Worm (Caenorhabditis elegans): ENCODE data around the gene T24A6.16.

T24A6.16 gene

DNA sequence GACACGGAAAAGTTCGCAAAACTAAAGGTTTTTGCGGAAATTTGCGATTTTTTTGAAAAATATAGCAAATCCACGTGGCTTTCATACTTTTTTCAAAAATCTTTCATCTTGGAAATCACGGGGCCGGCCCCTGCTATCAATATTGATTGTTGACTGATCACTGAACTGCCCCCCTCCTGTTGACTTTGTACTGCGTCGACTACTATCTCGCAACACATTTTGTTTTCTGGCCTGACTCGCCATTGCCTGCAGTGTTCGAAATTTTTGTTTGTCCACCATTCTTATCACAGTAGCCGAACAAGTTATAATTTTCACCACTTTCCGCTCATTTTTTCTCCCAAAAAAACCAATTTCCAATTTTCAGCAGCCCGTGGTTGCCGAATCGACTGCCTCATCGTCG lies 18.3 kb upstream of the T24A6.16 start:
- TF ChIP-seq T26A5.8 (tag; optimal IDR thresholded peaks at IDR 0.05) (no peak), attf-5 (GFP tag; optimal IDR thresholded peaks at IDR 0.05) (peak; percentile 2)

ce11 chrV:3580385-3580784 lies 17.7 kb upstream of the T24A6.16 start:
- TF ChIP-seq B0019.2 (GFP tag; conservative IDR thresholded peaks at IDR 0.05) = no peak
- TF ChIP-seq madf-3 (GFP tag; IDR thresholded peaks at IDR 0.05) = 0 out of 2 replicates have a peak, but pooled peaks have one; percentile 9
- peak; percentile 23; the same call in 1 of the 2 replicates for TF ChIP-seq Y56A3A.18 (GFP tag; IDR thresholded peaks at IDR 0.05)

- TF ChIP-seq pha-4 (tag; optimal IDR thresholded peaks at IDR 0.05) (no peak), somi-1 (GFP tag; optimal IDR thresholded peaks at IDR 0.05) (peak; percentile 31), lin-35 (GFP tag; optimal IDR thresholded peaks at IDR 0.05) (no peak), hlh-12 (tag; optimal IDR thresholded peaks at IDR 0.05) (no peak), madf-3 (GFP tag; IDR thresholded peaks at IDR 0.05) (no peak), unc-130 (GFP tag; optimal IDR thresholded peaks at IDR 0.05) (no peak), Y95B8A.8 (GFP tag; IDR thresholded peaks at IDR 0.05) (no peak), hlh-26 (GFP tag; conservative IDR thresholded peaks at IDR 0.05) (no peak), F33H1.4 (GFP tag; IDR thresholded peaks at IDR 0.05) (no peak), F39B2.1 (GFP tag; IDR thresholded peaks at IDR 0.05) (no peak), T26A5.8 (tag; optimal IDR thresholded peaks at IDR 0.05) (no peak), nfya-2 (GFP tag; IDR thresholded peaks at IDR 0.05) (no peak), ama-1 (optimal IDR thresholded peaks at IDR 0.05) (peak; percentile 49), ama-1 (GFP tag; optimal IDR thresholded peaks at IDR 0.05) (no peak), rec-8 (tag; optimal IDR thresholded peaks at IDR 0.05) (no peak), atf-7 (tag; optimal IDR thresholded peaks at IDR 0.05) (peak; percentile 12), tbp1 (GFP tag; optimal IDR thresholded peaks at IDR 0.05) (no peak), unc-62 (GFP tag; optimal IDR thresholded peaks at IDR 0.05) (no peak), mes-4 (tag; optimal IDR thresholded peaks at IDR 0.05) (no peak), bed-1 (GFP tag; IDR thresholded peaks at IDR 0.05) (no peak), sdz-38 (tag; optimal IDR thresholded peaks at IDR 0.05) (no peak), C06A6.2 (GFP tag; conservative IDR thresholded peaks at IDR 0.05) (no peak), K12H6.12 (tag; optimal IDR thresholded peaks at IDR 0.05) (no peak), snpc-4 (GFP tag; optimal IDR thresholded peaks at IDR 0.05) (no peak), snpc-4 (tag; optimal IDR thresholded peaks at IDR 0.05) (peak in 1 of 4 experiments; percentile 5), egrh-3 (GFP tag; IDR thresholded peaks at IDR 0.05) (no peak), ztf-22 (GFP tag; optimal IDR thresholded peaks at IDR 0.05) (no peak), cebp-1 (GFP tag; IDR thresholded peaks at IDR 0.05) (no peak), cebp-1 (tag; optimal IDR thresholded peaks at IDR 0.05) (peak; percentile 45), attf-5 (GFP tag; optimal IDR thresholded peaks at IDR 0.05) (peak; percentile 70), nfyb-1 (GFP tag; IDR thresholded peaks at IDR 0.05) (no peak), rcor-1 (GFP tag; IDR thresholded peaks at IDR 0.05) (peak; percentile 24; the same call in 1 of the 2 replicates), ztf-26 (tag; optimal IDR thresholded peaks at IDR 0.05) (no peak), nhr-80 (tag; optimal IDR thresholded peaks at IDR 0.05) (peak; percentile 58), gei-17 (GFP tag; optimal IDR thresholded peaks at IDR 0.05) (no peak), madf-6 (GFP tag; IDR thresholded peaks at IDR 0.05) (no peak; the same call in 1 of the 2 replicates), F52B5.7 (tag; optimal IDR thresholded peaks at IDR 0.05) (no peak), lin-54 (GFP tag; optimal IDR thresholded peaks at IDR 0.05) (peak; percentile 11), dox-1 (GFP tag; IDR thresholded peaks at IDR 0.05) (no peak), F57C9.4 (tag; optimal IDR thresholded peaks at IDR 0.05) (no peak), nhr-90 (tag; optimal IDR thresholded peaks at IDR 0.05) (no peak), zfh-2 (GFP tag; conservative IDR thresholded peaks at IDR 0.05) (no peak; the same call in 1 of the 2 replicates), F55B11.4 (tag; optimal IDR thresholded peaks at IDR 0.05; ENCODE audit: borderline replicate concordance, insufficient read depth) (no peak), ceh-79 (tag; optimal IDR thresholded peaks at IDR 0.05) (no peak), hmg-1.2 (GFP tag; IDR thresholded peaks at IDR 0.05) (peak; percentile 51)
Observed at ce11 chrV:3579795-3580194, 17.1 kb upstream of the T24A6.16 start.

All from whole organism, young adult.